Worm (Caenorhabditis elegans) whole organism, mixed stage, embryonic: ENCODE data around the gene T25B9.12.

Experiments
- blmp-1 ChIP-seq: fragments of 150-350 bp; optimal IDR thresholded peaks from 2 replicates; lab custom pipeline; 2014; ENCODE audit warnings: missing biosample characterization, missing genetic modification characterization
- ceh-43 ChIP-seq: fragments of 200-800 bp; sonication (Bioruptor generic); optimal IDR thresholded peaks from 2 replicates; lab custom pipeline; 2018; ENCODE audit warnings: mild to moderate bottlenecking, missing genetic modification characterization, moderate library complexity, missing compliant biosample characterization
- ces-1 ChIP-seq: fragments of 150-350 bp; optimal IDR thresholded peaks from 2 replicates; lab custom pipeline; 2014; ENCODE audit warnings: missing biosample characterization, missing genetic modification reagents, missing genetic modification characterization
- mab-5 ChIP-seq: fragments of 150-350 bp; optimal IDR thresholded peaks from 2 replicates; lab custom pipeline; 2014; ENCODE audit warnings: missing biosample characterization, missing genetic modification characterization
- mep-1 ChIP-seq: fragments of 150-350 bp; optimal IDR thresholded peaks from 2 replicates; lab custom pipeline; 2017; ENCODE audit warnings: missing biosample characterization, missing genetic modification reagents, missing genetic modification characterization, inconsistent platforms
- mls-2 ChIP-seq: sonication (generic microtip); optimal IDR thresholded peaks from 2 replicates; lab custom pipeline; 2016; ENCODE audit warnings: mild to moderate bottlenecking, missing genetic modification characterization, moderate library complexity, missing compliant biosample characterization
- nhr-12 ChIP-seq: fragments of 150-350 bp; optimal IDR thresholded peaks from 2 replicates; lab custom pipeline; 2014; ENCODE audit warnings: missing biosample characterization, missing genetic modification characterization
- nhr-28 ChIP-seq: fragments of 150-350 bp; optimal IDR thresholded peaks from 2 replicates; lab custom pipeline; 2014; ENCODE audit warnings: missing biosample characterization, missing genetic modification characterization
- nhr-76 ChIP-seq: sonication (generic microtip); optimal IDR thresholded peaks from 2 replicates; lab custom pipeline; 2017; ENCODE audit warnings: missing biosample characterization, missing genetic modification characterization
- pha-4 ChIP-seq: fragments of 150-350 bp; optimal IDR thresholded peaks from 2 replicates; lab custom pipeline; 2018; ENCODE audit warnings: missing biosample characterization, missing genetic modification reagents, missing genetic modification characterization
- sem-2 ChIP-seq: fragments of 200-800 bp; sonication (Bioruptor generic); optimal IDR thresholded peaks from 2 replicates; lab custom pipeline; 2018; ENCODE audit warnings: mild to moderate bottlenecking, missing genetic modification characterization, missing compliant biosample characterization
- snpc-4 ChIP-seq: fragments of 150-350 bp; optimal IDR thresholded peaks from 2 replicates; lab custom pipeline; 2014; ENCODE audit warnings: missing biosample characterization, missing genetic modification characterization
- unc-39 ChIP-seq: fragments of 150-350 bp; optimal IDR thresholded peaks from 2 replicates; lab custom pipeline; 2014; ENCODE audit warnings: missing biosample characterization, missing genetic modification characterization
- unc-62 ChIP-seq: fragments of 150-350 bp; optimal IDR thresholded peaks from 2 replicates; lab custom pipeline; 2014; ENCODE audit warnings: missing biosample characterization, missing genetic modification reagents, missing genetic modification characterization

DNA sequence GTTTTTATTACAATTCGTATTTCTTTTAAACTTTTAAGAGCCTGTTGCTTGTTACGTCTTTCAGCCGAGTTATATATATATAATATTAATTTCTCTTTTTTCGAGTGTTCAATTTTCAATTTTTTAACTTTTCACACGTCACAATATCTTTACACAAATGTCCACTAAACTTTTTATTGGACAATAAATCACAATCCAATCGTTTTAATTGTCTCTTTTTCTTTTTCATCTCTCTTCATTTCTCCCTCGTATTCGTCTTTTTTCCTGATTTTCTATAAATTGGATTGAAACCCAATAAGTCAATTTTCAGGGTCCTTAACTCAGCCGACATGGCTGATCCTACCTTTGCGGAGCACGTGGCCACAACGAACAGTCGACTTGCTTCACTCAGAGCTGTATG is 46.9 kb downstream of the T25B9.12 start, which contains the start of gene miz-1:
- TF ChIP-seq sem-2 (GFP tag; lab: Kevin White, UChicago) (no peak), ceh-43 (GFP tag; lab: Kevin White, UChicago) (no peak), ces-1 (GFP tag; lab: Kevin White, UChicago) (no peak), nhr-76 (tag; lab: Kevin White, UChicago) (no peak), mls-2 (tag; lab: Kevin White, UChicago) (no peak), unc-39 (tag; lab: Kevin White, UChicago) (no peak), mep-1 (tag; lab: Kevin White, UChicago) (no peak), nhr-12 (tag; lab: Kevin White, UChicago) (no peak), pha-4 (tag; lab: Kevin White, UChicago) (no peak), snpc-4 (tag; lab: Kevin White, UChicago) (no peak), blmp-1 (tag; lab: Kevin White, UChicago) (no peak), mab-5 (tag; lab: Kevin White, UChicago) (no peak), unc-62 (GFP tag; lab: Kevin White, UChicago) (no peak), nhr-28 (tag; lab: Kevin White, UChicago) (no peak)
